Worm (Caenorhabditis elegans): ENCODE measurements around the gene ast-1.

DNA sequence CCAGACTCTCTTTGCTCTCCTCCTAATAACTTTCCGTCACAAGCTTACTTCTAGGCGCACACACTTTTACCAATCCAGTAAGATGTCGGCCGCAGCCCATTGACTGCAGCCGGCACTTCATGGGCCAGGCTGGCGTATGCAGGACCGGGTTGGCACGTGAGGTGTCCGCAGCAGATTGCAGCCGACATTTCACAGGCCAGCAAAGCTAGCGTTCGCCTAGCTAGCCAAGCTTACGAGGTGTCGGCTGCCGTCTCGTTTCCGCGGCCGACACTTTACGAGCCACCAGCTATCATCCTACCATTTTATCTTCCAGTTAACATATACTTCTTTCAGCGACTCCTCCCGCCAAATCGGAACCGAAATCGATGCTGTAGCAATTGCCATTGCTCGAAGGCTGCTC is 49.6 kb downstream of the ast-1 start:
- TF ChIP-seq nhr-10 (tag; optimal IDR thresholded peaks at IDR 0.05), result no peak
- no peak for TF ChIP-seq mab-5 (tag; optimal IDR thresholded peaks at IDR 0.05)
- TF ChIP-seq unc-55 (GFP tag; optimal IDR thresholded peaks at IDR 0.05), result no peak
- TF ChIP-seq unc-39 (tag; optimal IDR thresholded peaks at IDR 0.05), result no peak
- TF ChIP-seq nhr-11 (tag; optimal IDR thresholded peaks at IDR 0.05), result no peak
- no peak for TF ChIP-seq ztf-11 (tag; optimal IDR thresholded peaks at IDR 0.05)
- no peak for TF ChIP-seq lsy-2 (tag; optimal IDR thresholded peaks at IDR 0.05)
- no peak for TF ChIP-seq lin-13 (GFP tag; optimal IDR thresholded peaks at IDR 0.05)

All from whole organism, L2 larva.